Worm (Caenorhabditis elegans): ENCODE results near the gene T20D3.14.

The T20D3.14 gene

ce11 chrIV:9335552-9336251 is at the start of gene T20D3.14, which contains the start of gene coa-4:
T20D3.14 (minus strand) TSS chrIV:9335909.
coa-4 (minus strand) TSS chrIV:9335602.
- TF ChIP-seq hmbx-1 (tag; optimal IDR thresholded peaks at IDR 0.05) (no peak), B0310.2 (tag; optimal IDR thresholded peaks at IDR 0.05) (no peak), ceh-13 (GFP tag; optimal IDR thresholded peaks at IDR 0.05) (no peak), aly-1 (tag; optimal IDR thresholded peaks at IDR 0.05) (no peak), tbx-37 (GFP tag; conservative IDR thresholded peaks at IDR 0.05) (no peak), scrt-1 (GFP tag; IDR thresholded peaks at IDR 0.05) (no peak), flt-1 (GFP tag; IDR thresholded peaks at IDR 0.05) (no peak), F13C5.2 (tag; optimal IDR thresholded peaks at IDR 0.05) (no peak), hnd-1 (tag; optimal IDR thresholded peaks at IDR 0.05) (no peak), tra-4 (tag; optimal IDR thresholded peaks at IDR 0.05) (no peak), sea-1 (GFP tag; conservative IDR thresholded peaks at IDR 0.05) (no peak), ets-7 (tag; optimal IDR thresholded peaks at IDR 0.05) (no peak), tbx-11 (GFP tag; IDR thresholded peaks at IDR 0.05) (no peak), pes-1 (GFP tag; IDR thresholded peaks at IDR 0.05) (no peak), hmg-4 (GFP tag; optimal IDR thresholded peaks at IDR 0.05) (no peak), ama-1 (optimal IDR thresholded peaks at IDR 0.05) (no peak)

- TF ChIP-seq aly-1 (tag; optimal IDR thresholded peaks at IDR 0.05) (no peak), tbx-37 (GFP tag; conservative IDR thresholded peaks at IDR 0.05) (no peak), flt-1 (GFP tag; IDR thresholded peaks at IDR 0.05) (no peak), ets-7 (tag; optimal IDR thresholded peaks at IDR 0.05) (no peak), hmbx-1 (tag; optimal IDR thresholded peaks at IDR 0.05) (no peak), sea-1 (GFP tag; conservative IDR thresholded peaks at IDR 0.05) (no peak), hmg-4 (GFP tag; optimal IDR thresholded peaks at IDR 0.05) (no peak), F13C5.2 (tag; optimal IDR thresholded peaks at IDR 0.05) (no peak), tbx-11 (GFP tag; IDR thresholded peaks at IDR 0.05) (no peak), scrt-1 (GFP tag; IDR thresholded peaks at IDR 0.05) (no peak), hnd-1 (tag; optimal IDR thresholded peaks at IDR 0.05) (no peak), tra-4 (tag; optimal IDR thresholded peaks at IDR 0.05) (no peak), pes-1 (GFP tag; IDR thresholded peaks at IDR 0.05) (no peak), ama-1 (optimal IDR thresholded peaks at IDR 0.05) (no peak), B0310.2 (tag; optimal IDR thresholded peaks at IDR 0.05) (no peak), ceh-36 (tag; optimal IDR thresholded peaks at IDR 0.05) (no peak), ceh-13 (GFP tag; optimal IDR thresholded peaks at IDR 0.05) (no peak)
Observed at ce11 chrIV:9384826-9385225, 49.1 kb upstream of the T20D3.14 start, which contains the start of gene C10C5.7. C10C5.7 (plus strand) TSS chrIV:9385126.

- TF ChIP-seq tra-4 (tag; optimal IDR thresholded peaks at IDR 0.05) (no peak), sea-1 (GFP tag; conservative IDR thresholded peaks at IDR 0.05) (no peak), ama-1 (optimal IDR thresholded peaks at IDR 0.05) (no peak), scrt-1 (GFP tag; IDR thresholded peaks at IDR 0.05) (no peak), F13C5.2 (tag; optimal IDR thresholded peaks at IDR 0.05) (no peak), flt-1 (GFP tag; IDR thresholded peaks at IDR 0.05) (no peak), hnd-1 (tag; optimal IDR thresholded peaks at IDR 0.05) (no peak), B0310.2 (tag; optimal IDR thresholded peaks at IDR 0.05) (no peak), ets-7 (tag; optimal IDR thresholded peaks at IDR 0.05) (no peak), aly-1 (tag; optimal IDR thresholded peaks at IDR 0.05) (no peak), ceh-13 (GFP tag; optimal IDR thresholded peaks at IDR 0.05) (no peak), pes-1 (GFP tag; IDR thresholded peaks at IDR 0.05) (no peak)
Observed at ce11 chrIV:9381136-9381535, 45.4 kb upstream of the T20D3.14 start, which contains the start of gene C10C5.5. C10C5.5 (plus strand) TSS chrIV:9381436.

ce11 chrIV:9378272-9378671 is 42.6 kb upstream of the T20D3.14 start, which contains the start of gene C10C5.4:
C10C5.4 (plus strand) TSS chrIV:9378552.
- no peak for TF ChIP-seq pes-1 (GFP tag; IDR thresholded peaks at IDR 0.05)
- no peak for TF ChIP-seq ets-7 (tag; optimal IDR thresholded peaks at IDR 0.05)
- TF ChIP-seq ceh-13 (GFP tag; optimal IDR thresholded peaks at IDR 0.05) = no peak
- no peak for TF ChIP-seq hmg-4 (GFP tag; optimal IDR thresholded peaks at IDR 0.05)
- no peak for TF ChIP-seq scrt-1 (GFP tag; IDR thresholded peaks at IDR 0.05)
- TF ChIP-seq B0310.2 (tag; optimal IDR thresholded peaks at IDR 0.05) = no peak
- TF ChIP-seq tbx-11 (GFP tag; IDR thresholded peaks at IDR 0.05) = no peak
- no peak for TF ChIP-seq sea-1 (GFP tag; conservative IDR thresholded peaks at IDR 0.05)
- no peak for TF ChIP-seq flt-1 (GFP tag; IDR thresholded peaks at IDR 0.05)
- no peak for TF ChIP-seq ama-1 (optimal IDR thresholded peaks at IDR 0.05)
- TF ChIP-seq tbx-37 (GFP tag; conservative IDR thresholded peaks at IDR 0.05) = no peak
- no peak for TF ChIP-seq hnd-1 (tag; optimal IDR thresholded peaks at IDR 0.05)
- no peak for TF ChIP-seq F13C5.2 (tag; optimal IDR thresholded peaks at IDR 0.05)
- no peak for TF ChIP-seq ceh-36 (tag; optimal IDR thresholded peaks at IDR 0.05)

ce11 chrIV:9376550-9376949 is 40.8 kb upstream of the T20D3.14 start:
- no peak for TF ChIP-seq tbx-37 (GFP tag; conservative IDR thresholded peaks at IDR 0.05)
- TF ChIP-seq scrt-1 (GFP tag; IDR thresholded peaks at IDR 0.05) = no peak
- TF ChIP-seq pes-1 (GFP tag; IDR thresholded peaks at IDR 0.05) = no peak
- no peak for TF ChIP-seq hmbx-1 (tag; optimal IDR thresholded peaks at IDR 0.05)

- TF ChIP-seq sea-1 (GFP tag; conservative IDR thresholded peaks at IDR 0.05) (no peak), B0310.2 (tag; optimal IDR thresholded peaks at IDR 0.05) (no peak), ceh-13 (GFP tag; optimal IDR thresholded peaks at IDR 0.05) (no peak), tra-4 (tag; optimal IDR thresholded peaks at IDR 0.05) (no peak), ama-1 (optimal IDR thresholded peaks at IDR 0.05) (no peak), hmg-4 (GFP tag; optimal IDR thresholded peaks at IDR 0.05) (no peak), hnd-1 (tag; optimal IDR thresholded peaks at IDR 0.05) (no peak), hmbx-1 (tag; optimal IDR thresholded peaks at IDR 0.05) (no peak), pes-1 (GFP tag; IDR thresholded peaks at IDR 0.05) (no peak), scrt-1 (GFP tag; IDR thresholded peaks at IDR 0.05) (no peak), tbx-11 (GFP tag; IDR thresholded peaks at IDR 0.05) (no peak), tbx-37 (GFP tag; conservative IDR thresholded peaks at IDR 0.05) (no peak), aly-1 (tag; optimal IDR thresholded peaks at IDR 0.05) (no peak), F13C5.2 (tag; optimal IDR thresholded peaks at IDR 0.05) (no peak), ceh-36 (tag; optimal IDR thresholded peaks at IDR 0.05) (no peak), ets-7 (tag; optimal IDR thresholded peaks at IDR 0.05) (no peak), flt-1 (GFP tag; IDR thresholded peaks at IDR 0.05) (no peak)
Observed at ce11 chrIV:9374529-9374928, 38.8 kb upstream of the T20D3.14 start, which contains the start of gene C10C5.3. C10C5.3 (plus strand) TSS chrIV:9374829.

- TF ChIP-seq ama-1 (optimal IDR thresholded peaks at IDR 0.05) = no peak
- no peak for TF ChIP-seq F13C5.2 (tag; optimal IDR thresholded peaks at IDR 0.05)
- no peak for TF ChIP-seq tra-4 (tag; optimal IDR thresholded peaks at IDR 0.05)
- no peak for TF ChIP-seq hnd-1 (tag; optimal IDR thresholded peaks at IDR 0.05)
- no peak for TF ChIP-seq sea-1 (GFP tag; conservative IDR thresholded peaks at IDR 0.05)
- no peak for TF ChIP-seq hmg-4 (GFP tag; optimal IDR thresholded peaks at IDR 0.05)
- TF ChIP-seq flt-1 (GFP tag; IDR thresholded peaks at IDR 0.05) = no peak
- TF ChIP-seq B0310.2 (tag; optimal IDR thresholded peaks at IDR 0.05) = no peak
- no peak for TF ChIP-seq pes-1 (GFP tag; IDR thresholded peaks at IDR 0.05)
- TF ChIP-seq tbx-11 (GFP tag; IDR thresholded peaks at IDR 0.05) = no peak
- TF ChIP-seq hmbx-1 (tag; optimal IDR thresholded peaks at IDR 0.05) = no peak
Observed at ce11 chrIV:9371126-9371525, 35.4 kb upstream of the T20D3.14 start, which contains the start of gene fbxc-58. fbxc-58 (plus strand) TSS chrIV:9371508.

Data from whole organism, early embryonic.